Worm (Caenorhabditis elegans): ENCODE results near the gene C54C6.11.

The C54C6.11 gene

DNA sequence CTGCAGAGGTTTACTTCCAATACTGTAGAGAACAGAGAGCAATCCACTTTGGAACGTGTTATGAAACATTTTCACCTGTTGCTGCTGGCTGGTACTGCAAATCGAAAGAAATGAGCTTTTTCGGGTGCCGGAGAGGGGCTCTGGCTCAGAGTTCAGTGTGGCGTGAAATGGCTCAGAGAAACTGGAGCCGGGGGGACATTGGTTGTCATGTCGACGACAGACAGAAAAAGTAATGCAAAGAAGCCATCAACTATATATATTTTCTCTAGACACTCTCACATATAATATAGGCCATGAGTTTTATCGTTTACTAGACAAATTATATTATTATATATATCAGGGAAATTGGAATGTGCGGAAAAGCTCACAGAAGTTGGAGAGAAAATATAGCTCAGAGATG, 10.7 kb upstream of the C54C6.11 start, which contains the start of gene cfap-20:
Gene cfap-20 (minus strand): TSS at position 101 of the 400 bp plus-strand sequence.
- TF ChIP-seq sea-1 (GFP tag; conservative IDR thresholded peaks at IDR 0.05) (no peak), hnd-1 (tag; optimal IDR thresholded peaks at IDR 0.05) (no peak), tbx-37 (GFP tag; conservative IDR thresholded peaks at IDR 0.05) (no peak)

DNA sequence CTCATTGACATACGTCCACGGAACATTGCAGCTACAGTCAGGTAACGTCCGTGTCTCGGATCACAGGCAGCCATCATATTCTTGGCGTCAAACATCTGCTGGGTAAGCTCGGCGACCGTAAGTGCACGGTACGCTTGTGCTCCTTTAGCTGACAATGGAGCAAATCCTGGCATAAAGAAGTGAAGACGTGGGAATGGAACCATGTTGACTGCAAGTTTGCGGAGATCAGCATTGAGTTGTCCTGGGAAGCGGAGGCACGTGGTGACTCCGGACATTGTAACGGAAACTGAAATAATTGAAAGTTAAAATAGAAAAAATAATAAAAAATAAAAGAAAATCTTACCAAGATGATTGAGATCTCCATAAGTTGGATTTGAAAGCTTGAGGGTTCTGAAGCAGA, 8.6 kb upstream of the C54C6.11 start:
- TF ChIP-seq F13C5.2 (tag; optimal IDR thresholded peaks at IDR 0.05) (no peak), flt-1 (GFP tag; IDR thresholded peaks at IDR 0.05) (no peak), ceh-36 (tag; optimal IDR thresholded peaks at IDR 0.05) (no peak), hmg-4 (GFP tag; optimal IDR thresholded peaks at IDR 0.05) (no peak), pes-1 (GFP tag; IDR thresholded peaks at IDR 0.05) (no peak), tbx-11 (GFP tag; IDR thresholded peaks at IDR 0.05) (no peak), aly-1 (tag; optimal IDR thresholded peaks at IDR 0.05) (no peak), tra-4 (tag; optimal IDR thresholded peaks at IDR 0.05) (no peak), sea-1 (GFP tag; conservative IDR thresholded peaks at IDR 0.05) (no peak), scrt-1 (GFP tag; IDR thresholded peaks at IDR 0.05) (no peak), ama-1 (optimal IDR thresholded peaks at IDR 0.05) (no peak), B0310.2 (tag; optimal IDR thresholded peaks at IDR 0.05) (no peak), ceh-13 (GFP tag; optimal IDR thresholded peaks at IDR 0.05) (no peak)

DNA sequence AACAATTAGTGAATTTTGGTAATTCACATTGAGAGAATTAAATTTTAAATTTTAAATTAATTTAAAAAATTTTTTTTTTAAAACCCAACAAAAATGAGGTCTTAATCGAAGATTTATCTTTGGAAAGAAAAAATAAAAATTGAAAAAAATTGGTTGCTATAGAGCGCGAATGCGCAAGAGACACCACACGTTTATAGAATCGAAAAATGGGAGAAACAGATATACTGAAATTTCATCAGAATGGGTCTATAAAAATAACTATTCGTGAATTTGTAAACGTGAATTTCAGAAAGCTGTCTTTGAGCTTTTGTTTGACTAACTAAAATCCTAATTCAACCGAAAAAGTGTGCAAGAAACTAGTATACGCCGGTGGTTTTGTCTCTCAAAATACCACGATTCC, 7.7 kb upstream of the C54C6.11 start:
- TF ChIP-seq tbx-37 (GFP tag; conservative IDR thresholded peaks at IDR 0.05) (0 out of 2 replicates have a peak, but pooled peaks have one; percentile 24), flt-1 (GFP tag; IDR thresholded peaks at IDR 0.05) (no peak), ets-7 (tag; optimal IDR thresholded peaks at IDR 0.05) (no peak), aly-1 (tag; optimal IDR thresholded peaks at IDR 0.05) (no peak), pes-1 (GFP tag; IDR thresholded peaks at IDR 0.05) (peak; percentile 70), hmbx-1 (tag; optimal IDR thresholded peaks at IDR 0.05) (no peak), ama-1 (optimal IDR thresholded peaks at IDR 0.05) (no peak), sea-1 (GFP tag; conservative IDR thresholded peaks at IDR 0.05) (no peak), hnd-1 (tag; optimal IDR thresholded peaks at IDR 0.05) (no peak), hmg-4 (GFP tag; optimal IDR thresholded peaks at IDR 0.05) (no peak), ceh-13 (GFP tag; optimal IDR thresholded peaks at IDR 0.05) (no peak), tra-4 (tag; optimal IDR thresholded peaks at IDR 0.05) (no peak)

DNA sequence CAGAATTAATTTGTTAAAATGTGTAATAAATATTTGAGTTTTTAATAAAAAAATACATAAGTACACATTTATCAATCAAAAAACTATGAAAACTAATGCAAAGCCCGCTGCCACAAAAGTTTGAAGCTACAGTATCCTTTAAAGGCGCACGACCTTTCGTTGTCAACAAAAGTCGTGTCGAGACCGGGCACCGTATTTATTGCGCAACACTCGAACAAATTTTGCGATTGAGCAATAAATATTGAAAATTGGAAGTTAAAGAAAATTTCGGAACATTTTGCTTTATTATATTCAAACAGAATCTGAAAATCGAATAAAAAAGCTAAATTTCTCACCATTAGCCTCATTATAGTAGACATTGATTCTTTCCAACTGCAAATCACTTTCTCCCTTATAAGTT, 7.0 kb upstream of the C54C6.11 start:
- TF ChIP-seq scrt-1 (GFP tag; IDR thresholded peaks at IDR 0.05) (no peak), tbx-11 (GFP tag; IDR thresholded peaks at IDR 0.05) (no peak), ceh-36 (tag; optimal IDR thresholded peaks at IDR 0.05) (no peak), sea-1 (GFP tag; conservative IDR thresholded peaks at IDR 0.05) (no peak), F13C5.2 (tag; optimal IDR thresholded peaks at IDR 0.05) (no peak), flt-1 (GFP tag; IDR thresholded peaks at IDR 0.05) (no peak), hmg-4 (GFP tag; optimal IDR thresholded peaks at IDR 0.05) (no peak), hmbx-1 (tag; optimal IDR thresholded peaks at IDR 0.05) (no peak), ets-7 (tag; optimal IDR thresholded peaks at IDR 0.05) (no peak), aly-1 (tag; optimal IDR thresholded peaks at IDR 0.05) (no peak), B0310.2 (tag; optimal IDR thresholded peaks at IDR 0.05) (no peak), pes-1 (GFP tag; IDR thresholded peaks at IDR 0.05) (no peak), tbx-37 (GFP tag; conservative IDR thresholded peaks at IDR 0.05) (no peak), tra-4 (tag; optimal IDR thresholded peaks at IDR 0.05) (no peak), ceh-13 (GFP tag; optimal IDR thresholded peaks at IDR 0.05) (no peak), ama-1 (optimal IDR thresholded peaks at IDR 0.05) (no peak)

DNA sequence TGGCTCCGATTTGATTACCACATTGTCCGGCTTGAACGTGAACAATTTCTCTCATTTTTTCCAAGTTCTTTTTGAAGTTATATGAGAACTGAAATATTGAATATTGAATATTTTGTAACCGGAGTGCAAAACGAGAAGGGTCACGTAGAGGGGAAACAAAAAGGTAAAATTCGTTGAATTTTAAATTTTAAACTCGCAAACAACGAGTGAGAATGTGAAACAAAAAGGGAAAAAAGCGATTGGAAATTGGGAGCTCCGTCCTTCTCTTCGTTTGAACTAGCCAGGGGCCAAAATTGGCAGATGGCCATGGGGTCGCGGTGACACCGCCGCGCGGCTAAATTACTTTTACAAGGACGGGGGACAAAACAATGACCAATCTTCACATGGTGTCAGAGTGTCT, 6.6 kb upstream of the C54C6.11 start, which contains the start of gene ben-1:
Gene ben-1 (minus strand): TSS at position 101 of the 400 bp plus-strand sequence.
- TF ChIP-seq ceh-36 (tag; optimal IDR thresholded peaks at IDR 0.05) = no peak
- no peak for TF ChIP-seq hnd-1 (tag; optimal IDR thresholded peaks at IDR 0.05)
- TF ChIP-seq scrt-1 (GFP tag; IDR thresholded peaks at IDR 0.05) = no peak
- no peak for TF ChIP-seq tbx-37 (GFP tag; conservative IDR thresholded peaks at IDR 0.05)
- no peak for TF ChIP-seq pes-1 (GFP tag; IDR thresholded peaks at IDR 0.05)
- TF ChIP-seq sea-1 (GFP tag; conservative IDR thresholded peaks at IDR 0.05) = no peak

DNA sequence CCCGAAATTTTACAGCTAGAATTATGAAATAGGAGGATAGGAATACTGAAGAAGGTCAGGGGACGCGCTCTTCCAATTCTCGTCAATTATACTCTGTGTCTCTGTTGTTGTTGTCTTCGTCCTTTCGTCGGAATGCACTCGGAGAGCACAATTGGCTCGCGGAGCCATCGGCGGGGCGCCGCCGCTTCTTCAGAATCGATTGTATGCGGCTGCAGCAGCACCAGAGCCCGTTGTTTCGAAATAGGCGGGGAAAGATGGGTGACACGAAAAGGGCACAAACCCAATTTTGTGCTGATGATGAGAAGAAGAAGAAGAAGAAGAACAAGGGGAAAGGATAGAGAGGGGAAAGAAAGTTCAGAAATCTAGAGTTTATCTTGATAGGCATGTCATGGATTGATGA, 6.0 kb upstream of the C54C6.11 start:
- no peak for TF ChIP-seq tbx-11 (GFP tag; IDR thresholded peaks at IDR 0.05)
- no peak for TF ChIP-seq B0310.2 (tag; optimal IDR thresholded peaks at IDR 0.05)

DNA sequence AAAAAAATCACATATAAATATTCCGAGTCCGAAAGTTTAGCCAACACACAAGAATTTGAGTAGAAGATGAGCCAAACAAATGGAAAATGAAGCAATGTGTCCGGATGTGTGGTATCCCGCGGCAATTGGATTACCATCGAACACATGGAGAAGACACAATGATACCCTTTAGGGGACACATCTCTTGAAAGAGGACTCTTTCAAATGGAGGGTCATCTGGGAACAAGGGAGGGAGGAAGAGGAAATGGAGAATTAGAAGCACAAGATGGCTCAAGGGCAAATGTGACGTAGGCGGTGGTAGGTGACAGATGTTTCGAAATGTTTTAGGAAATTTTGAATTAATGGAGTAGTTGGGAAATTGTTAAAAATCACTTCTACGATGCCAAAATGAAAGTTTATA, 5.0 kb upstream of the C54C6.11 start:
- TF ChIP-seq ceh-13 (GFP tag; optimal IDR thresholded peaks at IDR 0.05) = no peak
- TF ChIP-seq ets-7 (tag; optimal IDR thresholded peaks at IDR 0.05) = no peak
- no peak for TF ChIP-seq hmg-4 (GFP tag; optimal IDR thresholded peaks at IDR 0.05)
- no peak for TF ChIP-seq scrt-1 (GFP tag; IDR thresholded peaks at IDR 0.05)
- TF ChIP-seq tra-4 (tag; optimal IDR thresholded peaks at IDR 0.05) = no peak
- no peak for TF ChIP-seq ceh-36 (tag; optimal IDR thresholded peaks at IDR 0.05)
- no peak for TF ChIP-seq tbx-37 (GFP tag; conservative IDR thresholded peaks at IDR 0.05)
- no peak for TF ChIP-seq flt-1 (GFP tag; IDR thresholded peaks at IDR 0.05)
- TF ChIP-seq B0310.2 (tag; optimal IDR thresholded peaks at IDR 0.05) = no peak
- TF ChIP-seq ama-1 (optimal IDR thresholded peaks at IDR 0.05) = no peak
- TF ChIP-seq hnd-1 (tag; optimal IDR thresholded peaks at IDR 0.05) = no peak
- no peak for TF ChIP-seq tbx-11 (GFP tag; IDR thresholded peaks at IDR 0.05)
- TF ChIP-seq hmbx-1 (tag; optimal IDR thresholded peaks at IDR 0.05) = no peak
- TF ChIP-seq F13C5.2 (tag; optimal IDR thresholded peaks at IDR 0.05) = no peak
- TF ChIP-seq sea-1 (GFP tag; conservative IDR thresholded peaks at IDR 0.05) = no peak
- no peak for TF ChIP-seq aly-1 (tag; optimal IDR thresholded peaks at IDR 0.05)
- TF ChIP-seq pes-1 (GFP tag; IDR thresholded peaks at IDR 0.05) = no peak

DNA sequence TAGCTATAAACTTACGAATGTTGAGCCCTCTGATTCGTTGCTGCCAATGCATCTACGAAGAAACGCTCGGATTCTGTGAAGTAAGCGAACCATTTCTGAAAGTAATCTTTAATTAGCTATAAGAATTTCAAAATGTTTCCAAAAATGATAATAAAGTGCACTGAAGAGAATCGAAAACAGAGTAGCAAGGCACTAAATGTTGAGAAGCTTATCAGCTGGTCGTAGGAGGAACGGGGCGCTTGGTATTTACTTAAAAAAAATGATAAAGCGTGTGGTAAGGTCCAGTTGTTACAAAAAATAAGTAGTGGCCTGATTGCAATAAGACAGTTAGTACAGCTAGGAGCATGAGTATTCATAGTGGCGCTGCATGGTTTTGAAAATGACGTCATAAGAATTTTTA, 1.8 kb upstream of the C54C6.11 start, which contains the start of gene C54C6.7:
Gene C54C6.7 (minus strand): TSS at position 101 of the 400 bp plus-strand sequence.
- TF ChIP-seq hnd-1 (tag; optimal IDR thresholded peaks at IDR 0.05) = no peak
- TF ChIP-seq ceh-13 (GFP tag; optimal IDR thresholded peaks at IDR 0.05) = no peak
- TF ChIP-seq hmbx-1 (tag; optimal IDR thresholded peaks at IDR 0.05) = no peak
- no peak for TF ChIP-seq sea-1 (GFP tag; conservative IDR thresholded peaks at IDR 0.05)
- no peak for TF ChIP-seq ets-7 (tag; optimal IDR thresholded peaks at IDR 0.05)
- no peak for TF ChIP-seq ceh-36 (tag; optimal IDR thresholded peaks at IDR 0.05)
- no peak for TF ChIP-seq F13C5.2 (tag; optimal IDR thresholded peaks at IDR 0.05)
- no peak for TF ChIP-seq ama-1 (optimal IDR thresholded peaks at IDR 0.05)
- no peak for TF ChIP-seq B0310.2 (tag; optimal IDR thresholded peaks at IDR 0.05)
- TF ChIP-seq flt-1 (GFP tag; IDR thresholded peaks at IDR 0.05) = no peak
- no peak for TF ChIP-seq scrt-1 (GFP tag; IDR thresholded peaks at IDR 0.05)
- no peak for TF ChIP-seq tbx-37 (GFP tag; conservative IDR thresholded peaks at IDR 0.05)
- no peak for TF ChIP-seq tra-4 (tag; optimal IDR thresholded peaks at IDR 0.05)
- no peak for TF ChIP-seq hmg-4 (GFP tag; optimal IDR thresholded peaks at IDR 0.05)
- no peak for TF ChIP-seq pes-1 (GFP tag; IDR thresholded peaks at IDR 0.05)
- TF ChIP-seq aly-1 (tag; optimal IDR thresholded peaks at IDR 0.05) = no peak
- no peak for TF ChIP-seq tbx-11 (GFP tag; IDR thresholded peaks at IDR 0.05)

All from whole organism, early embryonic.